Worm (Caenorhabditis elegans) whole organism, dauer: ENCODE results near the gene F38A1.8.

Experiments
- unc-62 ChIP-seq: sonication (generic microtip); optimal IDR thresholded peaks from 2 replicates; lab custom pipeline; 2017; ENCODE audit warnings: missing biosample characterization, missing genetic modification reagents, missing genetic modification characterization

The F38A1.8 gene

DNA sequence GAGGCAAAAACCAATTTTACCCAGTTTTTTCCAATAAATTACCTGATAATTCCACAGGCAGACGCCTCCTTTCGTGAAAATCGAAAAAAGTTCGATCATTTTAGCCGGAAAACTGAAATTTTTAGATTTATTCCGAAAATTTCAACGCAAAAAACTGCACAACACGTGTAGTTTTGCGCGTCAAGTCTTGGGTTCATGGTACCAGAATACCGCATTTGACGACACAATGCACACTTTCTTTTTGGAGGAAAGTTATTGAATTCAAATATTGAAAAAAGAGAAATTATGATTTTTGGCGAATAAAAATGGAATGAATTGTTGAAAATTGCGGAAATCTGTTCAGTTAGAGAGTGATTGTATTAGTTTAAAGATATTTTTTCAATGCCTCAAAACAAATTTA lies at the start of gene F38A1.8:
Gene F38A1.8 (minus strand): TSS at position 167 of the 400 bp plus-strand sequence.
- TF ChIP-seq unc-62: no peak

ce11 chrIV:1289327-1289726 lies 49.7 kb upstream of the F38A1.8 start, which contains the start of gene plst-1:
Gene plst-1, plus strand, starts transcription at chrIV:1289627.
- TF ChIP-seq unc-62: no peak

ce11 chrIV:1286549-1286948 lies 46.9 kb upstream of the F38A1.8 start:
- TF ChIP-seq unc-62: no peak

- no peak for TF ChIP-seq unc-62
Observed at ce11 chrIV:1284877-1285276, 45.2 kb upstream of the F38A1.8 start.

ce11 chrIV:1278945-1279344 lies 39.3 kb upstream of the F38A1.8 start:
- no peak for TF ChIP-seq unc-62

ce11 chrIV:1277067-1277466 lies 37.4 kb upstream of the F38A1.8 start:
- TF ChIP-seq unc-62: no peak

- TF ChIP-seq unc-62: no peak
Observed at ce11 chrIV:1275910-1276309, 36.3 kb upstream of the F38A1.8 start.

ce11 chrIV:1274583-1274982 lies 34.9 kb upstream of the F38A1.8 start, which contains the start of gene C09E9.1:
Gene C09E9.1, plus strand, starts transcription at chrIV:1274868.
- no peak for TF ChIP-seq unc-62

- TF ChIP-seq unc-62: no peak
Observed at ce11 chrIV:1266724-1267123, 27.1 kb upstream of the F38A1.8 start, which contains the start of gene clec-170. Gene clec-170, plus strand, starts transcription at chrIV:1266866.

ce11 chrIV:1266138-1266537 lies 26.5 kb upstream of the F38A1.8 start:
- TF ChIP-seq unc-62: no peak

DNA sequence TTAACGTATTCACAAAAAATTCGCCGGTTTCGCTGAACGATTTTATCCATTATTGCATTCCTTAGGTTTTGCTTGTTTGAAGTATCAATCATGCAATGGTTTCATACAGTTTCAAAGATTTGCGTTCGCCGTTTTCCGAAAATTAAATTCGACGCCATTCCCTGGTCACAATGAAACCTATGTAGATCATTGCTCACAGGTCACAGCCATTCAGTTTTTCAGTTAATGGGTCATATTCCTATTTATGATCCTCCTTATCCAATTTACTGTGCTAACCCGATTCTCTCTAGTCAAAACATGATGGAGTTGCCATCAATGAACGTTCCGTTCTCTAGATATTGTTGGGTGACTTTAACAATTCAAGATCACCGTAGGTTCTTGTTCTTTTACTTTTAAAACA lies 25.3 kb upstream of the F38A1.8 start, which contains the start of gene F38A1.13:
Gene F38A1.13 (plus strand): TSS at position 301 of the 400 bp plus-strand sequence.
- TF ChIP-seq unc-62: no peak

ce11 chrIV:1261930-1262329 lies 22.3 kb upstream of the F38A1.8 start:
- no peak for TF ChIP-seq unc-62

DNA sequence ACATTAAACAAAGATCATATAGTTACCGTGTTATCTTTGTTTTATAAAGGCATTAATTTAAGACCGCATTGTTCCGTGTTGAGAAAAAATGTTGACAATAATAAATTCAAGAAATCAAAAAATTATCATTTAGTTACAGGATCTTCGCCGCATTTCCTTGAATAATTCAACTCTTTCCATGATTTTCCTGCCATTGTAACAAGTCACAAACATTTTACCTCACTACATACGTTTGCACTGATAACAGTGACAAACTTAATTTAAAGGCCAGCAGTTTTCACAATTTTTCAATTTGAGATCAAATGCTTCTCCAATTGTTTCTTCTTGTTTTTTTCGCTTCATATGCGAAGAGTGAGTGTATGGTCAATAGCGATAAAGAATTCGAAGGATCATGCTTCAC lies 21.4 kb upstream of the F38A1.8 start, which contains the start of gene clec-169:
Gene clec-169 (plus strand): TSS at position 301 of the 400 bp plus-strand sequence.
- no peak for TF ChIP-seq unc-62

- no peak for TF ChIP-seq unc-62
Observed at ce11 chrIV:1260474-1260873, 20.8 kb upstream of the F38A1.8 start.

DNA sequence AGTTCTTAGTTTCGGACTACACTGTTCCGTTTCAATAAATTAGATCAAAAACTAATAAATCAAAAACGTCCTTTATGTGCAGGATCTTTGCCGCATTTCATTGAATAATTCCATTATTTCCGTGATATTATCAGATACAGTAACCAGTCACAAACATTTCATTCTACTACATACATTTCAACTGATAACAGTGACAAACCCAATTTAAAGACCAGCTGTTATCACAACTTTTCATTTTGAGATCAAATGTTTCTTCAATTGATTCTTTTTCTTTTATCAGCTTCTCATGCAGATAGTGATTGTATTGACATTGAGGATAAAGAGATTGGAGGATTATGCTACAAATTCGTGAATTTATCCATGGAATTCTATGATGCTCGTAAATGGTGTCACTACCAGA lies 17.1 kb upstream of the F38A1.8 start, which contains the start of gene clec-168:
Gene clec-168 (plus strand): TSS at position 247 of the 400 bp plus-strand sequence.
- no peak for TF ChIP-seq unc-62

DNA sequence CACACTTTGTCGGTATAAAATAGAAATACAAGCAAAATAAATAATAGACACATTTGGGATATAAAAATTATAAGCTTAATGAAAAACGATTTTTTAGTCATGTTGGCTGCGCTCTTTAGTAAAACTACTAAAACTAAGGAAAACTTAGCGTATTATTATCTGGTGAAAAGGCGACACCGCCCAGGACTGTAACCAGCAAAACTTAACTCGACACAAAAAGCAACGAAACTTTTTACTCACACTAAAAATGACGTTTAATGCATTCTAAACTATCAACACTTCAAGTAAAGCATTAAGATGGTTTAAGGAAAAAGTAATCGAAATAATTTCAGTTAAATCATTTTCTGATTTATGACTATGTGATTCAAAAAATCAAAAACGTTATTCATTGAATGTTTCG lies 16.0 kb upstream of the F38A1.8 start, which contains the start of gene clec-167:
Gene clec-167 (minus strand): TSS at position 101 of the 400 bp plus-strand sequence.
- no peak for TF ChIP-seq unc-62

DNA sequence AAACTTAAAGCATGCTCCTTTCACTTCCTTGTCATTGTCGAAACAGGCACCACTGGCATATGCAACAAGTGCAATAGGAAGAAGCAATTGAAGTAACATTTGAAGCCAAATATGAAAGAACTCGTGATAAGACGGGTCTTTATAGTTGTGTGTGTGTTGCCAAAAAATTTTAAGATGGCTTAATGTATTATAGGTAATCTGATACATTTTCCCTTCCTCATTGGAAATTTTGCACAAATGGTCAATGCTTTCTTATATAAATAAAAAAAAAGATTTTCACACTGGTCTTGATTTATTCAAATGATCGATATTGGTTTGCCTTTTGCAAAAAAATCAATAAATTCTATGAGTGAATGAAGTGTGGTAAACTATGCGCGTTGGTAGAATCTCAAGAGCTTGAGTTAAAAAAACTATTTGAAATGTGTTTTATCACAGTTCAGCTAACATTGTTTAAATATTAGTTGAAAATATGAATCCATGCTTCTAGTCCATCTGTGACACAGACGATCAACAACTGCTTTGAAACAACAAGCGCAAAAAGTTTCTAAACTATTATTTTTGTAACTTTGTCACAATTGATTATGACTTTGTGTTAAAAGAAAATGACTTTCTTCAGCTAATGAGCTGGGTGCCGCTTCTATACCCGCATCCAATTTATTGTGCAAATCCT lies 11.7 kb upstream of the F38A1.8 start, which contains the start of the genes clec-166 and F38A1.6:
Gene clec-166 (minus strand): TSS at position 101 of the 670 bp plus-strand sequence.
Gene F38A1.6 (plus strand): TSS at position 620 of the 670 bp plus-strand sequence.
- no peak for TF ChIP-seq unc-62
